Worm (Caenorhabditis elegans) whole organism, L4 larva: ENCODE data around the gene ref-1.

Experiments used
- F49E8.2 ChIP-seq: sonication (generic microtip); optimal IDR thresholded peaks from 2 replicates; lab custom pipeline; 2016; ENCODE audit warnings: missing compliant biosample characterization, mild to moderate bottlenecking, missing genetic modification characterization, borderline replicate concordance
- R02D3.7 ChIP-seq: fragments of 150-350 bp; sonication (generic microtip); optimal IDR thresholded peaks from 3 replicates; lab custom pipeline; 2014; ENCODE audit warnings: missing biosample characterization, missing genetic modification characterization
- T20F7.1 ChIP-seq: fragments of 200-800 bp; sonication (Bioruptor generic); optimal IDR thresholded peaks from 2 replicates; lab custom pipeline; 2018; ENCODE audit warnings: mild to moderate bottlenecking, missing genetic modification characterization, missing compliant biosample characterization
- Y105C5A.15 ChIP-seq: fragments of 200-800 bp; sonication (Bioruptor generic); IDR thresholded peaks from 2 replicates; pipeline ENCODE4 v1.3.6; 2022; ENCODE audit warnings: missing genetic modification characterization, missing compliant biosample characterization
- Y48G9A.11 ChIP-seq: fragments of 200-800 bp; sonication (Bioruptor generic); IDR thresholded peaks from 2 replicates; pipeline ENCODE4 v1.3.6; 2022; ENCODE audit warnings: missing genetic modification reagents, missing genetic modification characterization, missing compliant biosample characterization
- Y5F2A.4 ChIP-seq: fragments of 200-800 bp; sonication (Bioruptor generic); optimal IDR thresholded peaks from 2 replicates; lab custom pipeline; 2018; ENCODE audit warnings: mild to moderate bottlenecking, missing genetic modification characterization, missing compliant biosample characterization
- ZK546.5 ChIP-seq, 2 experiments: sonication (generic microtip); optimal IDR thresholded peaks; 2 replicates each; lab custom pipeline; 2017; ENCODE audit warnings: missing biosample characterization in 2 of 2, missing genetic modification characterization in 2 of 2
- aha-1 ChIP-seq: fragments of 150-350 bp; peaks from one replicate; lab custom pipeline; 2014; ENCODE audit warnings: missing biosample characterization, missing genetic modification characterization
- ama-1 ChIP-seq: fragments of 150-350 bp; optimal IDR thresholded peaks from 2 replicates; lab custom pipeline; 2014; ENCODE audit warnings: inconsistent platforms, mixed read lengths
- attf-4 ChIP-seq: sonication (generic microtip); optimal IDR thresholded peaks from 3 replicates; lab custom pipeline; 2017; ENCODE audit warnings: missing biosample characterization, missing genetic modification characterization
- ceh-20 ChIP-seq: fragments of 200-800 bp; sonication (Bioruptor generic); IDR thresholded peaks from 2 replicates; pipeline ENCODE4 v1.3.6; 2022; ENCODE audit warnings: missing genetic modification reagents, missing genetic modification characterization, missing compliant biosample characterization
- ceh-82 ChIP-seq: sonication (generic microtip); optimal IDR thresholded peaks from 2 replicates; lab custom pipeline; 2017; ENCODE audit warnings: missing biosample characterization, missing genetic modification characterization
- ctbp-1 ChIP-seq: fragments of 200-800 bp; sonication (Bioruptor generic); IDR thresholded peaks from 2 replicates; pipeline ENCODE4 v1.3.6; 2022; ENCODE audit warnings: missing genetic modification reagents, missing genetic modification characterization, missing compliant biosample characterization
- daf-16 ChIP-seq, 3 experiments: sonication (generic microtip); optimal IDR thresholded peaks; 2 replicates each; lab custom pipeline; 2016 to 2017; ENCODE audit warnings: missing genetic modification characterization in 3 of 3, missing genetic modification reagents in 3 of 3, mild to moderate bottlenecking in 2 of 3, missing compliant biosample characterization in 2 of 3, missing biosample characterization in 1 of 3, moderate library complexity in 1 of 3
- daf-19 ChIP-seq: fragments of 200-800 bp; sonication (Bioruptor generic); conservative IDR thresholded peaks from 2 replicates; pipeline ENCODE4 v1.3.6; 2022; ENCODE audit warnings: missing genetic modification characterization, missing compliant biosample characterization
- dmd-6 ChIP-seq: fragments of 200-800 bp; sonication (Bioruptor generic); IDR thresholded peaks from 2 replicates; pipeline ENCODE4 v1.3.6; 2022; ENCODE audit warnings: missing genetic modification reagents, missing genetic modification characterization, missing compliant biosample characterization
- dmd-9 ChIP-seq: fragments of 200-800 bp; sonication (Bioruptor generic); IDR thresholded peaks from 2 replicates; pipeline ENCODE4 v1.3.6; 2022; ENCODE audit warnings: missing genetic modification reagents, missing genetic modification characterization, missing compliant biosample characterization
- dpl-1 ChIP-seq: fragments of 150-350 bp; optimal IDR thresholded peaks from 2 replicates; lab custom pipeline; 2014; ENCODE audit warnings: missing biosample characterization, missing genetic modification reagents, missing genetic modification characterization
- dve-1 ChIP-seq: sonication (generic microtip); optimal IDR thresholded peaks from 2 replicates; lab custom pipeline; 2017; ENCODE audit warnings: antibody characterized with exemption, mild to moderate bottlenecking, missing genetic modification characterization, missing compliant biosample characterization; ENCODE audit not compliant: insufficient read depth
- egl-27 ChIP-seq: sonication (generic microtip); optimal IDR thresholded peaks from 3 replicates; lab custom pipeline; 2017; ENCODE audit warnings: missing biosample characterization, missing genetic modification reagents, missing genetic modification characterization
- fkh-10 ChIP-seq: fragments of 150-350 bp; optimal IDR thresholded peaks from 2 replicates; lab custom pipeline; 2014; ENCODE audit warnings: missing biosample characterization, missing genetic modification reagents, missing genetic modification characterization
- hif-1 ChIP-seq, 2 experiments: sonication (generic microtip); optimal IDR thresholded peaks; 2 replicates each; lab custom pipeline; 2016 to 2017; ENCODE audit warnings: missing compliant biosample characterization in 2 of 2, missing genetic modification characterization in 2 of 2, missing genetic modification reagents in 2 of 2, missing genotype in 2 of 2, mild to moderate bottlenecking in 1 of 2
- hlh-30 ChIP-seq: sonication (generic microtip); optimal IDR thresholded peaks from 2 replicates; lab custom pipeline; 2017; ENCODE audit warnings: antibody characterized with exemption, mild to moderate bottlenecking, missing genetic modification characterization, missing compliant biosample characterization; ENCODE audit not compliant: insufficient read depth
- jun-1 ChIP-seq: fragments of 150-350 bp; optimal IDR thresholded peaks from 2 replicates; lab custom pipeline; 2014; ENCODE audit warnings: missing biosample characterization, missing genetic modification reagents, missing genetic modification characterization
- lin-29 ChIP-seq: fragments of 200-800 bp; sonication (Bioruptor generic); IDR thresholded peaks from 2 replicates; pipeline ENCODE4 v1.3.6; 2022; ENCODE audit warnings: missing genetic modification reagents, missing genetic modification characterization, missing compliant biosample characterization
- lsy-2 ChIP-seq, 2 experiments: fragments of 150-350 bp in 1 of 2; sonication (generic microtip) in 1 of 2; optimal IDR thresholded peaks; 2 replicates each; lab custom pipeline; 2014 to 2017; ENCODE audit warnings: missing biosample characterization in 2 of 2, missing genetic modification characterization in 2 of 2
- mep-1 ChIP-seq: fragments of 150-350 bp; sonication (generic microtip); optimal IDR thresholded peaks from 3 replicates; lab custom pipeline; 2014; ENCODE audit warnings: missing biosample characterization, missing genetic modification characterization
- mes-2 ChIP-seq: sonication (generic microtip); optimal IDR thresholded peaks from 2 replicates; lab custom pipeline; 2016; ENCODE audit warnings: missing genotype, mild to moderate bottlenecking, missing genetic modification characterization, missing compliant biosample characterization; ENCODE audit not compliant: poor library complexity, severe bottlenecking
- nhr-102 ChIP-seq: sonication (generic microtip); optimal IDR thresholded peaks from 2 replicates; lab custom pipeline; 2016; ENCODE audit warnings: mild to moderate bottlenecking, missing genetic modification characterization, moderate library complexity, missing compliant biosample characterization
- nhr-237 ChIP-seq: sonication (generic microtip); optimal IDR thresholded peaks from 2 replicates; lab custom pipeline; 2017; ENCODE audit warnings: missing biosample characterization, missing genetic modification characterization
- nhr-28 ChIP-seq: fragments of 150-350 bp; optimal IDR thresholded peaks from 2 replicates; lab custom pipeline; 2014; ENCODE audit warnings: missing biosample characterization, missing genetic modification characterization
- nhr-41 ChIP-seq: fragments of 200-800 bp; sonication (Bioruptor generic); IDR thresholded peaks from 2 replicates; pipeline ENCODE4 v1.3.6; 2022; ENCODE audit warnings: missing genetic modification reagents, missing genetic modification characterization, missing compliant biosample characterization
- nhr-6 ChIP-seq: fragments of 150-350 bp; optimal IDR thresholded peaks from 2 replicates; lab custom pipeline; 2014; ENCODE audit warnings: missing biosample characterization, missing genetic modification characterization
- nhr-76 ChIP-seq: fragments of 150-350 bp; optimal IDR thresholded peaks from 2 replicates; lab custom pipeline; 2014; ENCODE audit warnings: missing biosample characterization, missing genetic modification characterization
- nhr-77 ChIP-seq: fragments of 150-350 bp; optimal IDR thresholded peaks from 2 replicates; lab custom pipeline; 2014; ENCODE audit warnings: missing biosample characterization, missing genetic modification characterization
- rbr-2 ChIP-seq: sonication (generic microtip); optimal IDR thresholded peaks from 2 replicates; lab custom pipeline; 2016; ENCODE audit warnings: missing genotype, missing genetic modification characterization, missing compliant biosample characterization
- saeg-2 ChIP-seq: fragments of 200-800 bp; sonication (Bioruptor generic); IDR thresholded peaks from 2 replicates; pipeline ENCODE4 v1.3.6; 2022; ENCODE audit warnings: missing genetic modification reagents, missing genetic modification characterization, missing compliant biosample characterization
- sdz-12 ChIP-seq: fragments of 200-800 bp; sonication (Bioruptor generic); optimal IDR thresholded peaks from 2 replicates; lab custom pipeline; 2018; ENCODE audit warnings: mild to moderate bottlenecking, missing genetic modification characterization, missing compliant biosample characterization
- set-16 ChIP-seq: fragments of 200-800 bp; sonication (Bioruptor generic); IDR thresholded peaks from 2 replicates; pipeline ENCODE4 v1.3.6; 2022; ENCODE audit warnings: missing genetic modification reagents, missing genetic modification characterization, missing compliant biosample characterization
- spr-1 ChIP-seq: sonication (generic microtip); optimal IDR thresholded peaks from 2 replicates; lab custom pipeline; 2016; ENCODE audit warnings: mild to moderate bottlenecking, missing genetic modification characterization, missing compliant biosample characterization
- unc-39 ChIP-seq: sonication (generic microtip); optimal IDR thresholded peaks from 2 replicates; lab custom pipeline; 2017; ENCODE audit warnings: missing biosample characterization, missing genetic modification characterization
- unc-62 ChIP-seq, 3 experiments: fragments of 150-350 bp in 1 of 3; sonication (generic microtip); optimal IDR thresholded peaks in 2 of 3; peaks in 1 of 3; 1 replicate in 1 of 3; 2 replicates in 2 of 3; lab custom pipeline; 2014 to 2017; ENCODE audit warnings: missing biosample characterization in 3 of 3, missing genetic modification characterization in 3 of 3, missing genetic modification reagents in 3 of 3, missing genotype in 1 of 3
- ztf-11 ChIP-seq: fragments of 150-350 bp; optimal IDR thresholded peaks from 2 replicates; lab custom pipeline; 2014; ENCODE audit warnings: missing biosample characterization, missing genetic modification characterization
- ztf-7 ChIP-seq: fragments of 150-350 bp; optimal IDR thresholded peaks from 2 replicates; lab custom pipeline; 2014; ENCODE audit warnings: missing biosample characterization, missing genetic modification characterization

The ref-1 gene

ce11 chrII:10197091-10197675 lies 21.1 kb upstream of the ref-1 start, which contains the start of gene R05H5.3 (continued):
- peak in 1 of 2 experiments; percentile 70 for TF ChIP-seq hif-1 (tag; optimal IDR thresholded peaks at IDR 0.05; lab: Kevin White, UChicago)
- TF ChIP-seq Y5F2A.4 (GFP tag; lab: Kevin White, UChicago) = no peak
- peak; percentile 77 for TF ChIP-seq nhr-6

- TF ChIP-seq aha-1 (tag; lab: Kevin White, UChicago) (peak; percentile 91), unc-62 (GFP tag; optimal IDR thresholded peaks at IDR 0.05 in 1 of 2; lab: Kevin White, UChicago) (no peak), unc-62 (tag; optimal IDR thresholded peaks at IDR 0.05; lab: Kevin White, UChicago) (no peak), attf-4 (tag; lab: Kevin White, UChicago) (no peak)
- TF ChIP-seq, all 104 proteins: peak for 1
Measured at ce11 chrII:10198486-10198885, 19.8 kb upstream of the ref-1 start.

- TF ChIP-seq Y48G9A.11 (GFP tag; lab: Robert Waterston, UW) (no peak), jun-1 (tag; lab: Kevin White, UChicago) (no peak), unc-39 (no peak), nhr-76 (tag; lab: Kevin White, UChicago) (no peak), ZK546.5 (tag; optimal IDR thresholded peaks at IDR 0.05; lab: Kevin White, UChicago) (no peak), egl-27 (no peak), Y105C5A.15 (GFP tag; lab: Robert Waterston, UW) (no peak), lin-29 (GFP tag; lab: Robert Waterston, UW) (no peak), F49E8.2 (tag; lab: Kevin White, UChicago) (no peak), dpl-1 (no peak), set-16 (GFP tag; lab: Robert Waterston, UW) (no peak), hlh-30 (tag; lab: Kevin White, UChicago) (no peak), ctbp-1 (GFP tag; lab: Robert Waterston, UW) (no peak), T20F7.1 (GFP tag; lab: Kevin White, UChicago) (no peak), ama-1 (lab: Kevin White, UChicago) (no peak), ztf-7 (no peak), dve-1 (tag; lab: Kevin White, UChicago) (no peak), sdz-12 (GFP tag; lab: Kevin White, UChicago) (no peak), ceh-82 (no peak), ztf-11 (tag; lab: Kevin White, UChicago) (no peak)
Measured at ce11 chrII:10199906-10200305, 18.4 kb upstream of the ref-1 start, which contains the start of gene R05H5.4. R05H5.4 (minus strand) TSS chrII:10200006.

- TF ChIP-seq dmd-9 (no peak), nhr-6 (peak; percentile 43), lsy-2 (tag; optimal IDR thresholded peaks at IDR 0.05; lab: Kevin White, UChicago) (peak in 1 of 2 experiments; percentile 91), nhr-28 (tag; lab: Kevin White, UChicago) (peak; percentile 72), mep-1 (tag; lab: Kevin White, UChicago) (peak; percentile 38), daf-19 (GFP tag; lab: Robert Waterston, UW) (0 out of 2 replicates have a peak, but pooled peaks have one; percentile 29), nhr-41 (GFP tag; lab: Robert Waterston, UW) (no peak), ceh-20 (GFP tag; lab: Robert Waterston, UW) (no peak), rbr-2 (tag; lab: Kevin White, UChicago) (peak; percentile 40), fkh-10 (GFP tag; lab: Kevin White, UChicago) (no peak), dmd-6 (GFP tag; lab: Robert Waterston, UW) (peak; percentile 30; the same call in 1 of the 2 replicates), nhr-77 (tag; lab: Kevin White, UChicago) (peak; percentile 16), nhr-102 (tag; lab: Kevin White, UChicago) (peak; percentile 24), spr-1 (no peak), T20F7.1 (GFP tag; lab: Kevin White, UChicago) (peak; percentile 74), dve-1 (tag; lab: Kevin White, UChicago) (peak; percentile 57), hif-1 (tag; optimal IDR thresholded peaks at IDR 0.05; lab: Kevin White, UChicago) (peak in 1 of 2 experiments; percentile 68), saeg-2 (GFP tag; lab: Robert Waterston, UW) (no peak), daf-16 (GFP tag; optimal IDR thresholded peaks at IDR 0.05; lab: Kevin White, UChicago) (no peak), daf-16 (tag; optimal IDR thresholded peaks at IDR 0.05; lab: Kevin White, UChicago) (peak; percentile 31), hlh-30 (tag; lab: Kevin White, UChicago) (peak; percentile 28), R02D3.7 (tag; lab: Kevin White, UChicago) (peak; percentile 19), mes-2 (tag; lab: Kevin White, UChicago) (peak; percentile 97), nhr-237 (tag; lab: Kevin White, UChicago) (no peak), dpl-1 (peak; percentile 59), aha-1 (tag; lab: Kevin White, UChicago) (peak; percentile 30)
Measured at ce11 chrII:10200759-10201158, 17.5 kb upstream of the ref-1 start, which contains the start of gene arv-1. arv-1 (minus strand) TSS chrII:10200823.
